Fruit fly (Drosophila melanogaster): Measurements from ENCODE around the gene hyx.

dm6 chr3R:9037946-9038345 is 614 bp upstream of the hyx start:
- no peak for TF ChIP-seq usp (GFP tag; optimal IDR thresholded peaks at IDR 0.05)
- TF ChIP-seq EcR (GFP tag; optimal IDR thresholded peaks at IDR 0.05), result no peak
- TF ChIP-seq psq (optimal IDR thresholded peaks at IDR 0.05), result no peak
- no peak for TF ChIP-seq pan (optimal IDR thresholded peaks at IDR 0.05)
